Fruit fly (Drosophila melanogaster): ENCODE data around the gene GstD2.
A peak's percentile ranks its signal among the peaks of the same experiment; 100 is the strongest.

The GstD2 gene

dm6 chr3R:12359837-12360236 is 11.9 kb upstream of the GstD2 start, which contains the start of gene CG4115 (continued):
- peak; percentile 23 for TF ChIP-seq kni (GFP tag; optimal IDR thresholded peaks at IDR 0.05)
- no peak for TF ChIP-seq ftz-f1 (GFP tag; optimal IDR thresholded peaks at IDR 0.05)
- 0 out of 3 replicates have a peak, but pooled peaks have one; percentile 49 for TF ChIP-seq ci (GFP tag; IDR thresholded peaks at IDR 0.05)
- peak; percentile 29; the same call in 1 of the 2 replicates for TF ChIP-seq ham (GFP tag; IDR thresholded peaks at IDR 0.05)
- no peak for TF ChIP-seq cwo (GFP tag; optimal IDR thresholded peaks at IDR 0.05)
- 0 out of 2 replicates have a peak, but pooled peaks have one; percentile 10 for TF ChIP-seq stc (GFP tag; IDR thresholded peaks at IDR 0.05)
- TF ChIP-seq onecut (GFP tag; IDR thresholded peaks at IDR 0.05), result peak; percentile 67
- TF ChIP-seq pzg (GFP tag; optimal IDR thresholded peaks at IDR 0.05), result no peak
- TF ChIP-seq ranshi (GFP tag; IDR thresholded peaks at IDR 0.05), result no peak
- TF ChIP-seq Dad (GFP tag; optimal IDR thresholded peaks at IDR 0.05), result no peak
- 0 out of 2 replicates have a peak, but pooled peaks have one; percentile 21 for TF ChIP-seq rib (GFP tag; IDR thresholded peaks at IDR 0.05)
- TF ChIP-seq CG12769 (tag; optimal IDR thresholded peaks at IDR 0.05), result peak; percentile 13
- TF ChIP-seq CG6175 (GFP tag; IDR thresholded peaks at IDR 0.05), result no peak
- TF ChIP-seq HmgD (GFP tag; optimal IDR thresholded peaks at IDR 0.05), result no peak
- TF ChIP-seq jigr1 (GFP tag; IDR thresholded peaks at IDR 0.05), result no peak
- TF ChIP-seq sqz (GFP tag; optimal IDR thresholded peaks at IDR 0.05), result peak; percentile 40
- TF ChIP-seq CG3281 (GFP tag; optimal IDR thresholded peaks at IDR 0.05), result no peak
- TF ChIP-seq CG31388 (GFP tag; optimal IDR thresholded peaks at IDR 0.05), result no peak
- no peak for TF ChIP-seq CG12391 (tag; optimal IDR thresholded peaks at IDR 0.05)
- no peak for TF ChIP-seq CG11398 (GFP tag; optimal IDR thresholded peaks at IDR 0.05)
- no peak for TF ChIP-seq CG17385 (GFP tag; optimal IDR thresholded peaks at IDR 0.05)
- no peak for TF ChIP-seq CG3407 (GFP tag; optimal IDR thresholded peaks at IDR 0.05)
- TF ChIP-seq Jarid2 (GFP tag; optimal IDR thresholded peaks at IDR 0.05), result peak; percentile 40

- TF ChIP-seq CG11247 (GFP tag; IDR thresholded peaks at IDR 0.05), result no peak
- 0 out of 2 replicates have a peak, but pooled peaks have one; percentile 21 for TF ChIP-seq Awh (GFP tag; IDR thresholded peaks at IDR 0.05)
- no peak for TF ChIP-seq pros (GFP tag; optimal IDR thresholded peaks at IDR 0.05)
- no peak for TF ChIP-seq her (GFP tag; optimal IDR thresholded peaks at IDR 0.05)
- TF ChIP-seq dan (GFP tag; IDR thresholded peaks at IDR 0.05), result no peak
- TF ChIP-seq h (optimal IDR thresholded peaks at IDR 0.05), result no peak
- TF ChIP-seq HmgD (GFP tag; optimal IDR thresholded peaks at IDR 0.05), result no peak
- peak; percentile 73 for TF ChIP-seq sqz (GFP tag; optimal IDR thresholded peaks at IDR 0.05)
- peak; percentile 18 for TF ChIP-seq sd (tag; optimal IDR thresholded peaks at IDR 0.05)
- no peak for TF ChIP-seq pzg (GFP tag; optimal IDR thresholded peaks at IDR 0.05)
- no peak for TF ChIP-seq CG31388 (GFP tag; optimal IDR thresholded peaks at IDR 0.05)
- no peak for TF ChIP-seq pb (GFP tag; optimal IDR thresholded peaks at IDR 0.05)
- TF ChIP-seq CG6175 (GFP tag; IDR thresholded peaks at IDR 0.05), result no peak
- no peak for TF ChIP-seq bowl (GFP tag; IDR thresholded peaks at IDR 0.05)
- TF ChIP-seq CG2120 (GFP tag; optimal IDR thresholded peaks at IDR 0.05), result no peak
- no peak for TF ChIP-seq NC2β (GFP tag; optimal IDR thresholded peaks at IDR 0.05)
- no peak for TF ChIP-seq dm (GFP tag; optimal IDR thresholded peaks at IDR 0.05)
- TF ChIP-seq tin (GFP tag; optimal IDR thresholded peaks at IDR 0.05), result no peak
- no peak for TF ChIP-seq Trl (optimal IDR thresholded peaks at IDR 0.05)
- no peak for TF ChIP-seq Trl (GFP tag; optimal IDR thresholded peaks at IDR 0.05)
- TF ChIP-seq jigr1 (GFP tag; IDR thresholded peaks at IDR 0.05), result no peak
- no peak for TF ChIP-seq CG7928 (GFP tag; optimal IDR thresholded peaks at IDR 0.05)
- TF ChIP-seq Lhr (GFP tag; optimal IDR thresholded peaks at IDR 0.05), result no peak
- TF ChIP-seq oc (tag; optimal IDR thresholded peaks at IDR 0.05), result peak; percentile 32
- no peak for TF ChIP-seq bigmax (GFP tag; optimal IDR thresholded peaks at IDR 0.05)
- no peak for TF ChIP-seq CG6854 (GFP tag; optimal IDR thresholded peaks at IDR 0.05)
- TF ChIP-seq Blimp-1 (GFP tag; optimal IDR thresholded peaks at IDR 0.05), result peak; percentile 97
- TF ChIP-seq sna (GFP tag; IDR thresholded peaks at IDR 0.05; ENCODE audit: partially characterized antibody), result no peak
- TF ChIP-seq CG9609 (GFP tag; optimal IDR thresholded peaks at IDR 0.05), result no peak
- TF ChIP-seq CG12744 (GFP tag; optimal IDR thresholded peaks at IDR 0.05), result no peak
- TF ChIP-seq Poxn (GFP tag; IDR thresholded peaks at IDR 0.05), result no peak
- TF ChIP-seq CG7271 (tag; optimal IDR thresholded peaks at IDR 0.05), result no peak
- peak; percentile 33 for TF ChIP-seq abd-A (tag; optimal IDR thresholded peaks at IDR 0.05)
Measured at dm6 chr3R:12361962-12362497, 9.7 kb upstream of the GstD2 start.

Measured in whole organism, embryonic.